Worm (Caenorhabditis elegans) whole organism, late embryonic: ENCODE measurements around the gene srh-79.

Experiments used
- C08G9.2 ChIP-seq: sonication (generic microtip); optimal IDR thresholded peaks from 2 replicates; lab custom pipeline; 2016; ENCODE audit warnings: mild to moderate bottlenecking, missing genetic modification characterization, moderate library complexity, missing compliant biosample characterization
- C38D4.7 ChIP-seq: fragments of 200-800 bp; sonication (Bioruptor generic); optimal IDR thresholded peaks from 2 replicates; lab custom pipeline; 2018; ENCODE audit warnings: mild to moderate bottlenecking, missing genetic modification characterization, moderate library complexity, missing compliant biosample characterization
- F13H6.1 ChIP-seq: sonication (generic microtip); optimal IDR thresholded peaks from 2 replicates; lab custom pipeline; 2016; ENCODE audit warnings: missing genetic modification characterization, missing compliant biosample characterization
- K02D7.2 ChIP-seq: sonication (generic microtip); optimal IDR thresholded peaks from 2 replicates; lab custom pipeline; 2017; ENCODE audit warnings: mild to moderate bottlenecking, missing genetic modification characterization, missing compliant biosample characterization
- ama-1 ChIP-seq: fragments of 150-350 bp; optimal IDR thresholded peaks from 2 replicates; lab custom pipeline; 2014
- ceh-14 ChIP-seq: sonication (generic microtip); optimal IDR thresholded peaks from 2 replicates; lab custom pipeline; 2016; ENCODE audit warnings: missing genotype, missing genetic modification characterization, missing compliant biosample characterization
- ceh-22 ChIP-seq: sonication (generic microtip); optimal IDR thresholded peaks from 2 replicates; lab custom pipeline; 2017; ENCODE audit warnings: missing biosample characterization, missing genetic modification characterization
- ceh-30 ChIP-seq: fragments of 150-350 bp; optimal IDR thresholded peaks from 2 replicates; lab custom pipeline; 2014; ENCODE audit warnings: missing biosample characterization, missing genetic modification characterization
- ceh-34 ChIP-seq: sonication (generic microtip); optimal IDR thresholded peaks from 2 replicates; lab custom pipeline; 2016; ENCODE audit warnings: mild to moderate bottlenecking, missing genetic modification characterization, missing compliant biosample characterization
- ceh-48 ChIP-seq: sonication (generic microtip); optimal IDR thresholded peaks from 2 replicates; lab custom pipeline; 2016; ENCODE audit warnings: missing genetic modification characterization, inconsistent platforms, missing compliant biosample characterization
- dmd-4 ChIP-seq: sonication (generic microtip); optimal IDR thresholded peaks from 2 replicates; lab custom pipeline; 2016; ENCODE audit warnings: borderline replicate concordance, missing genetic modification characterization, missing compliant biosample characterization
- dve-1 ChIP-seq: sonication (generic microtip); optimal IDR thresholded peaks from 2 replicates; lab custom pipeline; 2017; ENCODE audit warnings: antibody characterized with exemption, mild to moderate bottlenecking, missing genetic modification characterization, missing compliant biosample characterization
- ets-4 ChIP-seq: sonication (generic microtip); optimal IDR thresholded peaks from 2 replicates; lab custom pipeline; 2016; ENCODE audit warnings: missing genetic modification characterization, missing compliant biosample characterization
- eyg-1 ChIP-seq: sonication (generic microtip); optimal IDR thresholded peaks from 2 replicates; lab custom pipeline; 2016; ENCODE audit warnings: missing genotype, missing genetic modification characterization, missing compliant biosample characterization
- fax-1 ChIP-seq: sonication (generic microtip); optimal IDR thresholded peaks from 2 replicates; lab custom pipeline; 2016; ENCODE audit warnings: missing genotype, missing genetic modification characterization, missing compliant biosample characterization
- fkh-6 ChIP-seq: sonication (generic microtip); optimal IDR thresholded peaks from 2 replicates; lab custom pipeline; 2016; ENCODE audit warnings: missing genetic modification characterization, missing compliant biosample characterization
- gmeb-2 ChIP-seq: sonication (generic microtip); optimal IDR thresholded peaks from 2 replicates; lab custom pipeline; 2016; ENCODE audit warnings: missing genetic modification characterization, inconsistent platforms, missing compliant biosample characterization
- hlh-15 ChIP-seq: sonication (generic microtip); optimal IDR thresholded peaks from 2 replicates; lab custom pipeline; 2016; ENCODE audit warnings: missing genetic modification characterization, missing compliant biosample characterization
- hlh-6 ChIP-seq: sonication (generic microtip); optimal IDR thresholded peaks from 2 replicates; lab custom pipeline; 2016; ENCODE audit warnings: missing genotype, missing genetic modification characterization, missing compliant biosample characterization
- hlh-8 ChIP-seq: sonication (generic microtip); optimal IDR thresholded peaks from 2 replicates; lab custom pipeline; 2016; ENCODE audit warnings: missing genotype, missing genetic modification characterization, missing compliant biosample characterization
- lim-6 ChIP-seq: sonication (generic microtip); optimal IDR thresholded peaks from 2 replicates; lab custom pipeline; 2016; ENCODE audit warnings: missing genetic modification characterization, missing compliant biosample characterization
- mec-3 ChIP-seq: sonication (generic microtip); optimal IDR thresholded peaks from 2 replicates; lab custom pipeline; 2016; ENCODE audit warnings: borderline replicate concordance, missing genetic modification characterization, missing compliant biosample characterization
- nfya-1 ChIP-seq: sonication (generic microtip); optimal IDR thresholded peaks from 2 replicates; lab custom pipeline; 2017; ENCODE audit warnings: missing genetic modification characterization, mild to moderate bottlenecking, missing compliant biosample characterization, antibody characterized with exemption, moderate library complexity
- nhr-232 ChIP-seq: sonication (generic microtip); optimal IDR thresholded peaks from 2 replicates; lab custom pipeline; 2016; ENCODE audit warnings: missing genetic modification characterization, missing compliant biosample characterization
- pha-4 ChIP-seq: fragments of 150-350 bp; optimal IDR thresholded peaks from 2 replicates; lab custom pipeline; 2018; ENCODE audit warnings: missing biosample characterization, missing genetic modification reagents, missing genetic modification characterization
- pqm-1 ChIP-seq: sonication (generic microtip); optimal IDR thresholded peaks from 2 replicates; lab custom pipeline; 2016; ENCODE audit warnings: missing genetic modification characterization, missing compliant biosample characterization
- ref-2 ChIP-seq: sonication (generic microtip); optimal IDR thresholded peaks from 2 replicates; lab custom pipeline; 2016; ENCODE audit warnings: missing genetic modification characterization, missing compliant biosample characterization
- rnt-1 ChIP-seq: sonication (generic microtip); optimal IDR thresholded peaks from 2 replicates; lab custom pipeline; 2016; ENCODE audit warnings: missing genetic modification characterization, missing compliant biosample characterization
- sox-2 ChIP-seq: fragments of 200-800 bp; sonication (Bioruptor generic); IDR thresholded peaks from 2 replicates; pipeline ENCODE4 v1.3.6; 2022; ENCODE audit warnings: missing genetic modification reagents, missing genetic modification characterization, missing compliant biosample characterization
- sox-4 ChIP-seq: sonication (generic microtip); optimal IDR thresholded peaks from 2 replicates; lab custom pipeline; 2017; ENCODE audit warnings: mild to moderate bottlenecking, missing genetic modification characterization, inconsistent platforms, missing compliant biosample characterization
- tbx-7 ChIP-seq: sonication (generic microtip); optimal IDR thresholded peaks from 2 replicates; lab custom pipeline; 2016; ENCODE audit warnings: missing genotype, missing genetic modification characterization, missing compliant biosample characterization
- ttx-3 ChIP-seq: sonication (generic microtip); optimal IDR thresholded peaks from 2 replicates; lab custom pipeline; 2016; ENCODE audit warnings: missing genetic modification reagents, missing genetic modification characterization, missing compliant biosample characterization
- unc-42 ChIP-seq: sonication (generic microtip); optimal IDR thresholded peaks from 2 replicates; lab custom pipeline; 2016; ENCODE audit warnings: missing genotype, missing genetic modification characterization, missing compliant biosample characterization
- unc-86 ChIP-seq: sonication (generic microtip); optimal IDR thresholded peaks from 2 replicates; lab custom pipeline; 2016; ENCODE audit warnings: missing genetic modification characterization, missing compliant biosample characterization
- zip-5 ChIP-seq: sonication (generic microtip); optimal IDR thresholded peaks from 2 replicates; lab custom pipeline; 2016; ENCODE audit warnings: missing genetic modification characterization, missing compliant biosample characterization

The srh-79 gene

DNA sequence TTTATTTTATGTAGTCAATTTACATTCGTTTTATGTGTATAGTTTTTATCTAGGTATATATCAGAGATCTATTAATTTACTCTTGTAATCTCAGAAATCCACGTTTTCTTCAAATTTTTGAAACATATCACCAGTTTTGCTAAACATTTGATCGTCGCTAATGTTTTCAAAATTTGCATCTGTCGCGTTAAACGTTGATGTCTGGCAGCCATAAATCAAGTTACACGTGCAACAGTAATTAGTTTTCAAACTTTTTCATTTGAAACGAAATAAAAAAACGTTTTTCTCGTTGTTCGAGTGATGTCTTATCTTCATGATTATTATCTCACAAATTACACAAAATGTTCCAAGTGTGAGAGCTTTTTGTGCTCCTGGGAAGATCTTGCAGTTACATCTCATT is at the start of gene srh-79:
Gene srh-79 (plus strand): TSS at position 301 of the 400 bp plus-strand sequence.
- TF ChIP-seq gmeb-2 (tag; lab: Kevin White, UChicago) (no peak), fax-1 (tag; lab: Kevin White, UChicago) (no peak), pqm-1 (tag; lab: Kevin White, UChicago) (no peak), zip-5 (tag; lab: Kevin White, UChicago) (no peak), mec-3 (tag; lab: Kevin White, UChicago) (no peak), ets-4 (tag; lab: Kevin White, UChicago) (no peak), K02D7.2 (tag; lab: Kevin White, UChicago) (no peak), ama-1 (lab: Kevin White, UChicago) (no peak), tbx-7 (tag; lab: Kevin White, UChicago) (no peak), unc-86 (tag; lab: Kevin White, UChicago) (no peak), ref-2 (tag; lab: Kevin White, UChicago) (no peak), ceh-48 (tag; lab: Kevin White, UChicago) (no peak), sox-4 (tag; lab: Kevin White, UChicago) (no peak), ceh-34 (tag; lab: Kevin White, UChicago) (no peak), nhr-232 (tag; lab: Kevin White, UChicago) (no peak), hlh-6 (no peak), lim-6 (no peak), fkh-6 (tag; lab: Kevin White, UChicago) (no peak), sox-2 (no peak), hlh-15 (no peak)
- TF ChIP-seq, all 69 proteins: peak for 0

DNA sequence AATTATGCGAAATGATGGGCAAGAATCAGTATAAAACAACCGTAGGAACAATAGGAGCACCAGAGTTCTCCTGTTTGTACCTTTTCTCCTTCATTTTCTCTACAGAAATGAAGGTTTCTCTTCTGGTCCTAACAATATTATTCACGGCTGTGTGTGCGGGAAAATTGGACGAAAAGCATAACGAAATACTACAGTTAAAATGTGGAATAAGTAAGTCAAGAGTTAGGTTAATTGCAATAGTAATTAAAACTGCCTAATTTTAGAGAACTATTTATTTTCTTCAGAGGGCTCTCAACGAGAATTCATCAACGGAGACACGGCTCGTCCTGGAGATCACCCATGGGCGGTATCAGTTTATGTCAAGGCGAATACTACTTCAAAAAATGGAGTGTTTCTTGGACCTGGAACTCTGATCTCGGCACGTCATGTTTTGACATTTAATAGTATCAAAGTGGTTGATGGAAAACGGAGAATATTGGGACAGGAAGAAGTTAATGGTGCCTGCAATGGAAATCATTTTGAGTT is 48.2 kb upstream of the srh-79 start, which contains the start of gene try-12:
Gene try-12 (plus strand): TSS at position 51 of the 525 bp plus-strand sequence.
- no peak for TF ChIP-seq unc-86 (tag; lab: Kevin White, UChicago)
- TF ChIP-seq C38D4.7 (GFP tag; lab: Kevin White, UChicago) = no peak
- TF ChIP-seq ceh-22 = no peak
- TF ChIP-seq pqm-1 (tag; lab: Kevin White, UChicago) = no peak
- no peak for TF ChIP-seq ceh-14 (tag; lab: Kevin White, UChicago)
- no peak for TF ChIP-seq rnt-1 (tag; lab: Kevin White, UChicago)
- TF ChIP-seq tbx-7 (tag; lab: Kevin White, UChicago) = no peak
- TF ChIP-seq ref-2 (tag; lab: Kevin White, UChicago) = no peak
- no peak for TF ChIP-seq ceh-34 (tag; lab: Kevin White, UChicago)
- TF ChIP-seq unc-42 = no peak
- no peak for TF ChIP-seq nfya-1 (tag; lab: Kevin White, UChicago)
- TF ChIP-seq eyg-1 (tag; lab: Kevin White, UChicago) = no peak
- no peak for TF ChIP-seq dmd-4 (tag; lab: Kevin White, UChicago)
- no peak for TF ChIP-seq hlh-8
- no peak for TF ChIP-seq C08G9.2 (tag; lab: Kevin White, UChicago)
- TF ChIP-seq ceh-30 = no peak
- TF ChIP-seq, all 69 proteins: peak for 0

DNA sequence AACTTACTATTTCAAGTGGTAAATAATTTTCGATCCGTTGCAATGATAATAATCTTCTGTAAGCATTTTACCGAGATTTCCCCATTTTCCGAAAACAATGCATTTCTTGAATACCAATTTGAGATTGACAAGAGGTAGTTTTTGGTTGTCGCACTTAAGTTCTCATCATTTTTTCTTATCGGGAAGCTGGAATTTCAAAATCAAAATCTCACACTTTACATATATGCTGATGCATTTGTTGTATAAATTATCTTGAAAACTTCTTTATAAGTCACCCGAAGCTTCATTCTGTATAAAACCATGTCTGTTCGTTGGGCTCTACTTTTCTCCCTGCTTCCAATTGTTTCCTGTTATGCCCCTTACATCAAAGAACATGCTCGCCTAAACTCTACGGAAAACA is 46.1 kb upstream of the srh-79 start, which contains the start of gene try-11:
Gene try-11 (plus strand): TSS at position 301 of the 400 bp plus-strand sequence.
- TF ChIP-seq dmd-4 (tag; lab: Kevin White, UChicago) = no peak
- no peak for TF ChIP-seq K02D7.2 (tag; lab: Kevin White, UChicago)
- no peak for TF ChIP-seq ceh-48 (tag; lab: Kevin White, UChicago)
- TF ChIP-seq dve-1 (tag; lab: Kevin White, UChicago) = no peak
- TF ChIP-seq unc-42 = no peak
- TF ChIP-seq pha-4 = no peak
- TF ChIP-seq ceh-30 = no peak
- TF ChIP-seq fax-1 (tag; lab: Kevin White, UChicago) = no peak
- no peak for TF ChIP-seq F13H6.1 (tag; lab: Kevin White, UChicago)
- TF ChIP-seq ref-2 (tag; lab: Kevin White, UChicago) = no peak

DNA sequence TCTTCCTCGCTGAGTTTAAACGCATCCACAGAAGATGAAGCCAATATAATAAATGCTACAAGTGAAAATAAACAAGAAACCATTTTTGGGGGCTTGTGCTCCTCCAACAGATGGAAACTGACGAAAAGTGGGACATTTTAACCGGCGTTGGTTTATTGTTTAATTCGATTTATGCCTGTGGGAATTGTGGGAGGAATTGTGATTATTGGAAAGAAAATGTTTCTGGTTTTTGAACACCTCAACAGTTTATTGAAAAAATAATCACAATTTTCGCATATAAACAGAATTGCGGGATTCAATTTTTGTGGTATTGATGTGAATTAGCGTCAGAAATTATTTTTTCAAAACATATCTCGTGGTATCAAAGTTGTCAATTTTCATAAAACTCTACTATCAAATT is 43.3 kb upstream of the srh-79 start, which contains the start of gene try-8:
Gene try-8 (minus strand): TSS at position 101 of the 400 bp plus-strand sequence.
- TF ChIP-seq C38D4.7 (GFP tag; lab: Kevin White, UChicago) (no peak), ttx-3 (tag; lab: Kevin White, UChicago) (no peak), zip-5 (tag; lab: Kevin White, UChicago) (no peak)
